Fruit fly (Drosophila melanogaster): ENCODE results near the gene CG6040.

DNA sequence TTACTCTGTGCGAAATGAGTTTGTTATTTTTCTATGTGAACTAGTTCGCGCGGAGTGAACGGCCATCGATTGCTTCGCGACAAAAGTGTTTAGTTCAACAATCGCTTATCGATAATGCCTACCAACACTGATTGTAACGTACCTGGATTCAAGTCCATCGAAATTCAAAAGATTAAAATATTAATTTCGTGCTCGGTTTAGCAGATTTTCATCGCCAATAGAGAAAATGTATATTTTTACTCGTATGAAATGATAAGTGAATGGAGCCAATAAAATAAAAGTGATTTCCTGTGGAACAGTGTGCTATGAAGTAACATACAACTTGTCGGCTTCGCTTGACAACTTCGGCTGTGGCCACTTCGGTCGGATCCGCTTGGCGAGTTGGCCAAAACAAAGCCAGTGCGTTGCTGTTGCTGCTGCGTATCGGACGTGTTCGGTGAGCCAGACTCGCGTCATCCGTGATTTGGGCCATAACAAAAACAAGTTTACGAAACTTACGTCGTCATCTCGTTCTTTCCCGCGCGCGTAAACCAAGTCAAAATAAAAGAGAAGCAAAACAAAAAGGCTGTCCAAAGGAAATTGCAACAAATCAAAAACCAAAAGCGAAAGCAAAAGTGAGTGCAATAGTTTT, 83.6 kb downstream of the CG6040 start, which contains the start of the genes CG5555 and myd:
- TF ChIP-seq D1 (tag; optimal IDR thresholded peaks at IDR 0.05) (no peak), CG14655 (GFP tag; optimal IDR thresholded peaks at IDR 0.05) (no peak), EcR (GFP tag; optimal IDR thresholded peaks at IDR 0.05) (peak; percentile 51), CG34367 (tag; optimal IDR thresholded peaks at IDR 0.05) (no peak), CG12605 (GFP tag; IDR thresholded peaks at IDR 0.05) (peak; percentile 56; the same call in 1 of the 2 replicates), CG8159 (tag; optimal IDR thresholded peaks at IDR 0.05) (no peak)
